Fruit fly (Drosophila melanogaster): ENCODE measurements around the gene bond.
A peak's percentile ranks its signal among the peaks of the same experiment; 100 is the strongest.

bond gene

DNA sequence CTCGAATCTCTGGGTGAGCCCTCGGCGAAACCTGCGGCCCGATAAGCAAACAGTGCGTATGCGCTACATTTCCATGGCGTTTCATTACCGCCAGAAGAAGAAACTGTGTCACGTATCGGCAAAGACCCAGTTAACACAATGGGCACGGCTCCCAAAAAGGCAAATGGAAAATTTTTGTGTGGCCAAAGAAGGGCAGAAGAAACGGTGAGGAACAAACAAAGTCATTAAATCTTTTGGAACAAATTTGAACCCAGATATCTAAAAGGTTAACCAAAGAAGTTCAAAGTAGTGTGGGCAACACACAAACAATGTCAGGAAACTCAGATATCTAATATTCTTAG, 25.4 kb upstream of the bond start:
- peak in 1 of 2 experiments; percentile 84 for TF ChIP-seq Hr78 (GFP tag; optimal IDR thresholded peaks at IDR 0.05)
- TF ChIP-seq CG9932 (GFP tag; IDR thresholded peaks at IDR 0.05) = 0 out of 2 replicates have a peak, but pooled peaks have one; percentile 3
- no peak for TF ChIP-seq CG6272 (GFP tag; IDR thresholded peaks at IDR 0.05)
- 0 out of 3 replicates have a peak, but pooled peaks have one; percentile 25 for TF ChIP-seq ase (GFP tag; IDR thresholded peaks at IDR 0.05)
- peak; percentile 27; the same call in 1 of the 2 replicates for TF ChIP-seq Rfx (GFP tag; IDR thresholded peaks at IDR 0.05)
- no peak for TF ChIP-seq ftz-f1 (GFP tag; optimal IDR thresholded peaks at IDR 0.05)
- TF ChIP-seq chinmo (GFP tag; IDR thresholded peaks at IDR 0.05; ENCODE audit: partially characterized antibody) = 0 out of 4 replicates have a peak, but pooled peaks have one; percentile 7
- TF ChIP-seq ci (GFP tag; IDR thresholded peaks at IDR 0.05) = peak; percentile 18; the same call in 1 of the 3 replicates
- TF ChIP-seq Mes4 (GFP tag; optimal IDR thresholded peaks at IDR 0.05) = no peak
- 0 out of 2 replicates have a peak, but pooled peaks have one; percentile 9 for TF ChIP-seq CG32772 (GFP tag; IDR thresholded peaks at IDR 0.05)
- 0 out of 2 replicates have a peak, but pooled peaks have one; percentile 5 for TF ChIP-seq CG14014 (GFP tag; IDR thresholded peaks at IDR 0.05)
- TF ChIP-seq pnt (GFP tag; optimal IDR thresholded peaks at IDR 0.05) = no peak

DNA sequence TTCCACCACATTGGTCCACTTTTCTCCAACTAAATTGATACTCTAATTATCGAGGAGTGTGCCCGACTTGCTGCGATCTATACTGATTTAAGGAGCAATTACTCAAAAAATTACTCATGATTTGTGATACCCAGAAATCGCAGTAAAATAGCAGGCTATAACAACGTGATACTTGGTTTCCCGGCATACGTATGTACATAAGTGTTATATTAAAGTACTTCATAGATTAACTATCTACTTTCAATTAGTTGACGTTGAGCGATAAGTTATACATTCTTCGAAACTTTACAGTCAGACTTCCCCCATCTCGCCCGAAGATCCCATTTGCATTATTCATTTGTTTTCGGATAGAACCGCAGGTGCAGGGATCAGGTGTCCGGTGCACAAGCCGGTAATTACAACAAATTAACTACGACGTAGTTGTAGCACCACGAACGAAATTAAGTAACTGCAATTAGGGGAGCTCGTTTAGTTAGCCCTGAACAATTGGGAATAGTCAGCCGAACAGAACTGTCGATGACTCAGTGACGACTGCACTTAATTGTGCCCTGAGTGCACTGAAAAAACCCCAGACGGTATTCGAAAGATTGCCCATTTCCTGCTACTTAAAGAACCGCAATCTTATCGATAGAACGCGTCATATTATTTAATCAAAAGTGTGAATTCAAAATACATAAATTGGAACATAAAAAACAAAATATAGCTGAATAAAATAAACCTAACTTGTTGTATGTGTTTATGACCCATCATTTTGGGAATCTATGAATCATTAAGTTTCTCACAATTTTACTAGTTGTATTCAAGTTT, 24.7 kb upstream of the bond start:
- TF ChIP-seq sens (GFP tag) = peak; percentile 64
- 0 out of 4 replicates have a peak, but pooled peaks have one; percentile 15 for TF ChIP-seq chinmo (GFP tag; IDR thresholded peaks at IDR 0.05; ENCODE audit: partially characterized antibody)
- TF ChIP-seq Oli (tag; optimal IDR thresholded peaks at IDR 0.05) = no peak
- no peak for TF ChIP-seq her (GFP tag; optimal IDR thresholded peaks at IDR 0.05)
- TF ChIP-seq CrebB (tag; optimal IDR thresholded peaks at IDR 0.05) = no peak
- TF ChIP-seq Pdp1 (GFP tag; optimal IDR thresholded peaks at IDR 0.05) = peak in 1 of 2 experiments; percentile 4
- peak in 1 of 2 experiments; percentile 69 for TF ChIP-seq eve (GFP tag; optimal IDR thresholded peaks at IDR 0.05)
- peak; percentile 56 for TF ChIP-seq Hey (tag; optimal IDR thresholded peaks at IDR 0.05)
- TF ChIP-seq kah (GFP tag; optimal IDR thresholded peaks at IDR 0.05) = no peak
- TF ChIP-seq CG16813 (GFP tag; IDR thresholded peaks at IDR 0.05; ENCODE audit: partially characterized antibody) = no peak
- peak in 1 of 3 experiments; percentile 36 for TF ChIP-seq lola (GFP tag; optimal IDR thresholded peaks at IDR 0.05)
- TF ChIP-seq Med (GFP tag) = peak; percentile 20
- TF ChIP-seq CG6654 (GFP tag; optimal IDR thresholded peaks at IDR 0.05) = no peak
- no peak for TF ChIP-seq CG10274 (GFP tag; optimal IDR thresholded peaks at IDR 0.05)
- TF ChIP-seq nerfin-1 (tag; optimal IDR thresholded peaks at IDR 0.05) = no peak
- no peak for TF ChIP-seq Mrtf (GFP tag; IDR thresholded peaks at IDR 0.05)
- TF ChIP-seq CG32767 (GFP tag; IDR thresholded peaks at IDR 0.05) = no peak
- peak; percentile 36 for TF ChIP-seq CG9437 (GFP tag; optimal IDR thresholded peaks at IDR 0.05)
- peak; percentile 27 for TF ChIP-seq CoRest (tag; optimal IDR thresholded peaks at IDR 0.05)
- TF ChIP-seq CG9797 (GFP tag; optimal IDR thresholded peaks at IDR 0.05) = no peak
- TF ChIP-seq CG34422 (GFP tag; IDR thresholded peaks at IDR 0.05) = 0 out of 3 replicates have a peak, but pooled peaks have one; percentile 7
- TF ChIP-seq NFAT (GFP tag; IDR thresholded peaks at IDR 0.05) = no peak
- no peak for TF ChIP-seq pb (GFP tag; optimal IDR thresholded peaks at IDR 0.05)
- no peak for TF ChIP-seq CG6683 (GFP tag; optimal IDR thresholded peaks at IDR 0.05)
- no peak for TF ChIP-seq sug (tag; optimal IDR thresholded peaks at IDR 0.05)
- TF ChIP-seq Meics (GFP tag; optimal IDR thresholded peaks at IDR 0.05) = peak; percentile 0
- TF ChIP-seq klu (GFP tag; IDR thresholded peaks at IDR 0.05) = no peak
- TF ChIP-seq exex (tag; optimal IDR thresholded peaks at IDR 0.05) = peak; percentile 92
- no peak for TF ChIP-seq grau (tag; optimal IDR thresholded peaks at IDR 0.05)
- TF ChIP-seq CG12769 (tag; optimal IDR thresholded peaks at IDR 0.05) = no peak
- peak in 1 of 2 experiments; percentile 25 for TF ChIP-seq bsh (GFP tag; optimal IDR thresholded peaks at IDR 0.05)
- no peak for TF ChIP-seq CG10431 (GFP tag; optimal IDR thresholded peaks at IDR 0.05)
- TF ChIP-seq CG6854 (GFP tag; optimal IDR thresholded peaks at IDR 0.05) = peak; percentile 11
- no peak for TF ChIP-seq shn (GFP tag; optimal IDR thresholded peaks at IDR 0.05)
- peak; percentile 16; the same call in 1 of the 2 replicates for TF ChIP-seq sisA (GFP tag; IDR thresholded peaks at IDR 0.05)
- TF ChIP-seq da (GFP tag; optimal IDR thresholded peaks at IDR 0.05) = no peak

Measured in whole organism, embryonic.